Worm (Caenorhabditis elegans) whole organism, L4 larva: Measurements from ENCODE around the gene rabn-5.

ENCODE experiments used
- D1046.2 ChIP-seq: fragments of 200-800 bp; sonication (Bioruptor generic); IDR thresholded peaks from 2 replicates; pipeline ENCODE4 v1.3.6; 2022; ENCODE audit warnings: missing genetic modification characterization, missing compliant biosample characterization
- F49E8.2 ChIP-seq: sonication (generic microtip); optimal IDR thresholded peaks from 2 replicates; lab custom pipeline; 2016; ENCODE audit warnings: missing compliant biosample characterization, mild to moderate bottlenecking, missing genetic modification characterization, borderline replicate concordance
- T20F7.1 ChIP-seq: fragments of 200-800 bp; sonication (Bioruptor generic); optimal IDR thresholded peaks from 2 replicates; lab custom pipeline; 2018; ENCODE audit warnings: mild to moderate bottlenecking, missing genetic modification characterization, missing compliant biosample characterization
- T26A8.4 ChIP-seq: fragments of 200-800 bp; sonication (Bioruptor generic); IDR thresholded peaks from 2 replicates; pipeline ENCODE4 v1.3.6; 2022; ENCODE audit warnings: missing genetic modification characterization, missing compliant biosample characterization
- Y75B8A.6 ChIP-seq: fragments of 200-800 bp; sonication (Bioruptor generic); IDR thresholded peaks from 2 replicates; pipeline ENCODE4 v1.3.6; 2022; ENCODE audit warnings: missing genetic modification reagents, missing genetic modification characterization, missing compliant biosample characterization
- ZK337.2 ChIP-seq: fragments of 200-800 bp; sonication (Bioruptor generic); IDR thresholded peaks from 2 replicates; pipeline ENCODE4 v1.3.6; 2022; ENCODE audit warnings: missing genetic modification reagents, missing genetic modification characterization, missing compliant biosample characterization
- aha-1 ChIP-seq: fragments of 150-350 bp; peaks from one replicate; lab custom pipeline; 2014; ENCODE audit warnings: missing biosample characterization, missing genetic modification characterization
- ama-1 ChIP-seq: fragments of 150-350 bp; optimal IDR thresholded peaks from 2 replicates; lab custom pipeline; 2014; ENCODE audit warnings: inconsistent platforms, mixed read lengths
- arid-1 ChIP-seq: fragments of 200-800 bp; sonication (Bioruptor generic); conservative IDR thresholded peaks from 2 replicates; pipeline ENCODE4 v1.3.6; 2022; ENCODE audit warnings: missing genetic modification reagents, missing genetic modification characterization, missing compliant biosample characterization
- ceh-20 ChIP-seq: fragments of 200-800 bp; sonication (Bioruptor generic); IDR thresholded peaks from 2 replicates; pipeline ENCODE4 v1.3.6; 2022; ENCODE audit warnings: missing genetic modification reagents, missing genetic modification characterization, missing compliant biosample characterization
- ceh-28 ChIP-seq: fragments of 150-350 bp; optimal IDR thresholded peaks from 2 replicates; lab custom pipeline; 2014; ENCODE audit warnings: missing biosample characterization, missing genetic modification reagents, missing genetic modification characterization
- cey-2 ChIP-seq: sonication (generic microtip); optimal IDR thresholded peaks from 3 replicates; lab custom pipeline; 2017; ENCODE audit warnings: missing genetic modification characterization, mild to moderate bottlenecking, missing compliant biosample characterization, antibody characterized with exemption, borderline replicate concordance; ENCODE audit not compliant: insufficient read depth
- daf-16 ChIP-seq, 3 experiments: sonication (generic microtip); optimal IDR thresholded peaks; 2 replicates each; lab custom pipeline; 2016 to 2017; ENCODE audit warnings: missing genetic modification characterization in 3 of 3, missing genetic modification reagents in 3 of 3, mild to moderate bottlenecking in 2 of 3, missing compliant biosample characterization in 2 of 3, missing biosample characterization in 1 of 3, moderate library complexity in 1 of 3
- daf-19 ChIP-seq: fragments of 200-800 bp; sonication (Bioruptor generic); conservative IDR thresholded peaks from 2 replicates; pipeline ENCODE4 v1.3.6; 2022; ENCODE audit warnings: missing genetic modification characterization, missing compliant biosample characterization
- dmd-9 ChIP-seq: fragments of 200-800 bp; sonication (Bioruptor generic); IDR thresholded peaks from 2 replicates; pipeline ENCODE4 v1.3.6; 2022; ENCODE audit warnings: missing genetic modification reagents, missing genetic modification characterization, missing compliant biosample characterization
- dpl-1 ChIP-seq: fragments of 150-350 bp; optimal IDR thresholded peaks from 2 replicates; lab custom pipeline; 2014; ENCODE audit warnings: missing biosample characterization, missing genetic modification reagents, missing genetic modification characterization
- dve-1 ChIP-seq: sonication (generic microtip); optimal IDR thresholded peaks from 2 replicates; lab custom pipeline; 2017; ENCODE audit warnings: antibody characterized with exemption, mild to moderate bottlenecking, missing genetic modification characterization, missing compliant biosample characterization; ENCODE audit not compliant: insufficient read depth
- fkh-10 ChIP-seq: fragments of 150-350 bp; optimal IDR thresholded peaks from 2 replicates; lab custom pipeline; 2014; ENCODE audit warnings: missing biosample characterization, missing genetic modification reagents, missing genetic modification characterization
- fos-1 ChIP-seq: fragments of 150-350 bp; optimal IDR thresholded peaks from 2 replicates; lab custom pipeline; 2014; ENCODE audit warnings: missing biosample characterization, missing genetic modification characterization
- gei-8 ChIP-seq: fragments of 200-800 bp; sonication (Bioruptor generic); optimal IDR thresholded peaks from 2 replicates; lab custom pipeline; 2018; ENCODE audit warnings: mild to moderate bottlenecking, missing genetic modification characterization, missing compliant biosample characterization
- lin-1 ChIP-seq: fragments of 200-800 bp; sonication (Bioruptor generic); IDR thresholded peaks from 2 replicates; pipeline ENCODE4 v1.3.6; 2022; ENCODE audit warnings: missing genetic modification reagents, missing genetic modification characterization, missing compliant biosample characterization
- lin-13 ChIP-seq: fragments of 150-350 bp; optimal IDR thresholded peaks from 2 replicates; lab custom pipeline; 2014; ENCODE audit warnings: missing biosample characterization, missing genetic modification reagents, missing genetic modification characterization
- lsy-2 ChIP-seq, 2 experiments: fragments of 150-350 bp in 1 of 2; sonication (generic microtip) in 1 of 2; optimal IDR thresholded peaks; 2 replicates each; lab custom pipeline; 2014 to 2017; ENCODE audit warnings: missing biosample characterization in 2 of 2, missing genetic modification characterization in 2 of 2
- mxl-2 ChIP-seq: fragments of 200-800 bp; sonication (Bioruptor generic); conservative IDR thresholded peaks from 2 replicates; pipeline ENCODE4 v1.3.6; 2022; ENCODE audit warnings: missing genetic modification reagents, missing genetic modification characterization, missing compliant biosample characterization
- mxl-3 ChIP-seq: fragments of 200-800 bp; sonication (Bioruptor generic); optimal IDR thresholded peaks from 2 replicates; lab custom pipeline; 2018; ENCODE audit warnings: mild to moderate bottlenecking, missing genetic modification characterization, missing compliant biosample characterization
- nhr-11 ChIP-seq: fragments of 150-350 bp; optimal IDR thresholded peaks from 2 replicates; lab custom pipeline; 2014; ENCODE audit warnings: missing biosample characterization, missing genetic modification characterization
- nhr-237 ChIP-seq: sonication (generic microtip); optimal IDR thresholded peaks from 2 replicates; lab custom pipeline; 2017; ENCODE audit warnings: missing biosample characterization, missing genetic modification characterization
- nhr-25 ChIP-seq: sonication (generic microtip); optimal IDR thresholded peaks from 2 replicates; lab custom pipeline; 2017; ENCODE audit warnings: missing genetic modification characterization, mild to moderate bottlenecking, missing compliant biosample characterization, antibody characterized with exemption, moderate library complexity, borderline replicate concordance; ENCODE audit not compliant: insufficient read depth
- nhr-42 ChIP-seq: fragments of 200-800 bp; sonication (Bioruptor generic); IDR thresholded peaks from 2 replicates; pipeline ENCODE4 v1.3.6; 2022; ENCODE audit warnings: missing genetic modification characterization, missing compliant biosample characterization
- nhr-48 ChIP-seq: sonication (generic microtip); optimal IDR thresholded peaks from 2 replicates; lab custom pipeline; 2016; ENCODE audit warnings: mild to moderate bottlenecking, missing genetic modification characterization, missing compliant biosample characterization
- nhr-77 ChIP-seq: fragments of 150-350 bp; optimal IDR thresholded peaks from 2 replicates; lab custom pipeline; 2014; ENCODE audit warnings: missing biosample characterization, missing genetic modification characterization
- pha-4 ChIP-seq, 2 experiments: fragments of 150-350 bp in 1 of 2; fragments of 200-800 bp in 1 of 2; sonication (Bioruptor generic) in 1 of 2; IDR thresholded peaks in 1 of 2; optimal IDR thresholded peaks in 1 of 2; 2 replicates each; pipeline versions ENCODE4 v1.3.6 to Lab custom; 2014 to 2022; ENCODE audit warnings: missing genetic modification characterization in 2 of 2, missing genetic modification reagents in 2 of 2, missing biosample characterization in 1 of 2, missing compliant biosample characterization in 1 of 2
- php-3 ChIP-seq: fragments of 200-800 bp; sonication (Bioruptor generic); IDR thresholded peaks from 2 replicates; pipeline ENCODE4 v1.3.6; 2022; ENCODE audit warnings: missing genetic modification reagents, missing genetic modification characterization, missing compliant biosample characterization
- pqm-1 ChIP-seq: sonication (generic microtip); optimal IDR thresholded peaks from 2 replicates; lab custom pipeline; 2017; ENCODE audit warnings: missing biosample characterization, missing genetic modification characterization
- rbr-2 ChIP-seq: sonication (generic microtip); optimal IDR thresholded peaks from 2 replicates; lab custom pipeline; 2016; ENCODE audit warnings: missing genotype, missing genetic modification characterization, missing compliant biosample characterization
- set-16 ChIP-seq: fragments of 200-800 bp; sonication (Bioruptor generic); IDR thresholded peaks from 2 replicates; pipeline ENCODE4 v1.3.6; 2022; ENCODE audit warnings: missing genetic modification reagents, missing genetic modification characterization, missing compliant biosample characterization
- skn-1 ChIP-seq: fragments of 150-350 bp; optimal IDR thresholded peaks from 2 replicates; lab custom pipeline; 2014; ENCODE audit warnings: missing biosample characterization, missing genetic modification characterization
- spr-1 ChIP-seq: sonication (generic microtip); optimal IDR thresholded peaks from 2 replicates; lab custom pipeline; 2016; ENCODE audit warnings: mild to moderate bottlenecking, missing genetic modification characterization, missing compliant biosample characterization
- tra-1 ChIP-seq: fragments of 200-800 bp; sonication (Bioruptor generic); IDR thresholded peaks from 2 replicates; pipeline ENCODE4 v1.3.6; 2022; ENCODE audit warnings: missing genetic modification reagents, missing genetic modification characterization, missing compliant biosample characterization
- unc-130 ChIP-seq: sonication (generic microtip); optimal IDR thresholded peaks from 2 replicates; lab custom pipeline; 2016; ENCODE audit warnings: missing genetic modification reagents, missing genetic modification characterization, missing compliant biosample characterization
- unc-39 ChIP-seq: sonication (generic microtip); optimal IDR thresholded peaks from 2 replicates; lab custom pipeline; 2017; ENCODE audit warnings: missing biosample characterization, missing genetic modification characterization
- zfp-3 ChIP-seq: fragments of 200-800 bp; sonication (Bioruptor generic); conservative IDR thresholded peaks from 2 replicates; pipeline ENCODE4 v1.3.6; 2022; ENCODE audit warnings: missing genetic modification reagents, missing genetic modification characterization, missing compliant biosample characterization
- ztf-7 ChIP-seq: fragments of 150-350 bp; optimal IDR thresholded peaks from 2 replicates; lab custom pipeline; 2014; ENCODE audit warnings: missing biosample characterization, missing genetic modification characterization

The rabn-5 gene

DNA sequence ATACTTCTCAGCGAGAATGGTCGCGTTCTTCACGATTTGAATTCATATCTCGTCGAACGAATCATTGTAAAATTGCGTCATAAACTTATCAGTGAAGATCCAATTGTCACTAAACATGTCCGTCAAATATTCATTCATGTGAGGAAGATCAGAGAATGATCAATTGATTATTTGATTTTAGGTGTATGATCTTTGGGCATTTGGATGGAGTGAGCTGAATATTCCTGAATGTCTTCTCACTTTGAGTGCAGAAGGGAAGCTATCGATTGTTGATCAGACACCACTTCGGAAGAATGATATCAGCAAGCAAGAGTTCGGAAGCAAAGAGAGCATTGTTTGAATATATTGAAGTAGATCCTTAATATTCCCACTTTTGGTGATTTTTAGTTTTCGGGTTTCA, 9.9 kb downstream of the rabn-5 start (continued):
- TF ChIP-seq rbr-2 (no peak), ama-1 (lab: Kevin White, UChicago) (peak; percentile 66), T26A8.4 (GFP tag; lab: Robert Waterston, UW) (peak; percentile 31; the same call in 1 of the 2 replicates), dmd-9 (GFP tag; lab: Robert Waterston, UW) (no peak), nhr-237 (no peak), nhr-77 (tag; lab: Kevin White, UChicago) (peak; percentile 61), mxl-3 (GFP tag; lab: Kevin White, UChicago) (no peak), ceh-28 (tag; lab: Kevin White, UChicago) (no peak), dpl-1 (peak; percentile 11), daf-16 (GFP tag; optimal IDR thresholded peaks at IDR 0.05; lab: Kevin White, UChicago) (no peak), daf-16 (tag; optimal IDR thresholded peaks at IDR 0.05; lab: Kevin White, UChicago) (peak; percentile 58), lsy-2 (tag; optimal IDR thresholded peaks at IDR 0.05; lab: Kevin White, UChicago) (peak in 1 of 2 experiments; percentile 62), arid-1 (GFP tag; lab: Robert Waterston, UW) (no peak), unc-39 (tag; lab: Kevin White, UChicago) (no peak), zfp-3 (no peak; the same call in 1 of the 2 replicates), lin-1 (GFP tag; lab: Robert Waterston, UW) (no peak), ztf-7 (no peak), cey-2 (tag; lab: Kevin White, UChicago) (no peak), dve-1 (tag; lab: Kevin White, UChicago) (peak; percentile 96), ceh-20 (GFP tag; lab: Robert Waterston, UW) (no peak), gei-8 (GFP tag; lab: Kevin White, UChicago) (peak; percentile 43), nhr-48 (tag; lab: Kevin White, UChicago) (peak; percentile 68), Y75B8A.6 (peak; percentile 68), fkh-10 (GFP tag; lab: Kevin White, UChicago) (no peak)

DNA sequence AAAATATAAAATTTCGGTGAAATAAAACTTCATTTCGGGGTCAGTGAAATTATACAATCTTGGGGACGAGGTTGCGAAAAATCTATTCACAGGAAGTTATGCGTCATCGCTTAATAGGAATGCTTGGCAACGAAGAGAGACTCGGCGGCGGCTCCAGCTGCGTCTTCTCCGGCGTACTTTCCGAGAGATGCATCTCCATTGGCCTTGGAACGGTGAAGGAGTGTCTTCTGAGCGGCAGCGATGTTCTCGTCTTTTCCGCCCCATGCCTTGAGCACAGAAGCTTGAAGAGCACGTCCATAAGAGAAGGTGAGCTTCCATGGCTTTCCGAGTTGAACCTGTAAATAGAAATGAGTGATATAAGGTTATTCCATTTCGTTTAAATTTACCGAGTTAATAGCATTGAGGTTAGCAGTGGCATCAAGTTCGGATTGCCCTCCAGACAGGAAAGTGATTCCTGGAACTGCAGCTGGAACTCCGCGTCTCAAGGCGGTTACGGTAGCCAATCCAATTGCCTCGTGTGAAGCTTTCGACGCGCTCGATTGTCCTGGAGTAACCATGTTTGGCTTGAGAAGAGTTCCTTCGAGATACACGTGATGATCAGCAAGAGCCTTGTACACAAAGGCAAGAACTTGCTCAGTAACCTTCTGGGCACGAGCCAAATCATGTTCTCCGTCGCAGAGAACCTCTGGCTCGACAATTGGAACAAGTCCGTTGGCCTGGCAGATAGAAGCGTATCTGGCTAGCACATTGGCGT, 10.5 kb downstream of the rabn-5 start:
- TF ChIP-seq unc-39 (tag; lab: Kevin White, UChicago) (no peak), ceh-28 (tag; lab: Kevin White, UChicago) (no peak), unc-130 (GFP tag; lab: Kevin White, UChicago) (no peak), T20F7.1 (GFP tag; lab: Kevin White, UChicago) (peak; percentile 12), set-16 (GFP tag; lab: Robert Waterston, UW) (peak; percentile 67), fos-1 (tag; lab: Kevin White, UChicago) (no peak), ZK337.2 (GFP tag; lab: Robert Waterston, UW) (no peak), daf-16 (GFP tag; optimal IDR thresholded peaks at IDR 0.05; lab: Kevin White, UChicago) (no peak), daf-16 (tag; optimal IDR thresholded peaks at IDR 0.05; lab: Kevin White, UChicago) (no peak), pha-4 (GFP tag; IDR thresholded peaks at IDR 0.05; lab: Robert Waterston, UW) (no peak), pha-4 (tag; optimal IDR thresholded peaks at IDR 0.05; lab: Kevin White, UChicago) (no peak), tra-1 (GFP tag; lab: Robert Waterston, UW) (no peak), nhr-42 (GFP tag; lab: Robert Waterston, UW) (0 out of 2 replicates have a peak, but pooled peaks have one; percentile 5), php-3 (GFP tag; lab: Robert Waterston, UW) (0 out of 2 replicates have a peak, but pooled peaks have one; percentile 8), dpl-1 (no peak), D1046.2 (GFP tag; lab: Robert Waterston, UW) (0 out of 2 replicates have a peak, but pooled peaks have one; percentile 47), daf-19 (GFP tag; lab: Robert Waterston, UW) (no peak), dve-1 (tag; lab: Kevin White, UChicago) (no peak), lin-13 (GFP tag; lab: Kevin White, UChicago) (no peak), pqm-1 (tag; lab: Kevin White, UChicago) (no peak), spr-1 (no peak), mxl-2 (GFP tag; lab: Robert Waterston, UW) (no peak), aha-1 (tag; lab: Kevin White, UChicago) (peak; percentile 94), F49E8.2 (tag; lab: Kevin White, UChicago) (no peak), skn-1 (peak; percentile 22), nhr-11 (tag; lab: Kevin White, UChicago) (no peak), nhr-25 (no peak)
